Fruit fly (Drosophila melanogaster): ENCODE measurements around the gene CG4911.

Gene CG4911

dm6 chr3L:9032871-9033270 is 39.7 kb downstream of the CG4911 start (continued):
- TF ChIP-seq ham (GFP tag; IDR thresholded peaks at IDR 0.05) (no peak), Fer1 (GFP tag; optimal IDR thresholded peaks at IDR 0.05) (no peak), ara (GFP tag; IDR thresholded peaks at IDR 0.05) (no peak), CG4328 (GFP tag; optimal IDR thresholded peaks at IDR 0.05) (no peak), oc (tag; optimal IDR thresholded peaks at IDR 0.05) (no peak), Fer3 (tag; optimal IDR thresholded peaks at IDR 0.05) (no peak), crp (GFP tag; optimal IDR thresholded peaks at IDR 0.05) (no peak), CG10979 (tag; optimal IDR thresholded peaks at IDR 0.05) (peak; percentile 54), CG2678 (tag; optimal IDR thresholded peaks at IDR 0.05) (peak; percentile 35), D (optimal IDR thresholded peaks at IDR 0.05) (no peak), D (GFP tag; optimal IDR thresholded peaks at IDR 0.05) (peak; percentile 40), esg (GFP tag; conservative IDR thresholded peaks at IDR 0.05) (0 out of 2 replicates have a peak, but pooled peaks have one; percentile 17), CG11696 (GFP tag; IDR thresholded peaks at IDR 0.05) (no peak), lov (optimal IDR thresholded peaks at IDR 0.05) (no peak), lov (GFP tag; IDR thresholded peaks at IDR 0.05) (no peak), D19A (tag; optimal IDR thresholded peaks at IDR 0.05) (no peak), CTCF (GFP tag; optimal IDR thresholded peaks at IDR 0.05) (no peak), stwl (tag; optimal IDR thresholded peaks at IDR 0.05) (no peak), CG10543 (GFP tag; optimal IDR thresholded peaks at IDR 0.05) (no peak), prd (optimal IDR thresholded peaks at IDR 0.05) (no peak), prd (GFP tag; IDR thresholded peaks at IDR 0.05) (no peak), CG5245 (GFP tag; optimal IDR thresholded peaks at IDR 0.05) (no peak), Vsx1 (GFP tag; optimal IDR thresholded peaks at IDR 0.05) (no peak), CG3847 (GFP tag; IDR thresholded peaks at IDR 0.05) (no peak), row (GFP tag; IDR thresholded peaks at IDR 0.05) (peak; percentile 56), CG11504 (tag; optimal IDR thresholded peaks at IDR 0.05) (peak; percentile 60), Dek (tag; optimal IDR thresholded peaks at IDR 0.05) (no peak), Awh (GFP tag; IDR thresholded peaks at IDR 0.05) (no peak), ranshi (GFP tag; IDR thresholded peaks at IDR 0.05) (no peak), CG31388 (GFP tag; optimal IDR thresholded peaks at IDR 0.05) (no peak), CG10267 (tag; optimal IDR thresholded peaks at IDR 0.05) (peak; percentile 21), Hr51 (GFP tag; optimal IDR thresholded peaks at IDR 0.05) (peak in 1 of 2 experiments; percentile 42), crol (GFP tag; IDR thresholded peaks at IDR 0.05) (no peak), Antp (GFP tag; optimal IDR thresholded peaks at IDR 0.05) (no peak), br (optimal IDR thresholded peaks at IDR 0.05) (no peak), Sox102F (GFP tag; optimal IDR thresholded peaks at IDR 0.05) (peak; percentile 32), Blimp-1 (GFP tag; optimal IDR thresholded peaks at IDR 0.05) (peak; percentile 35), CG7357 (GFP tag; IDR thresholded peaks at IDR 0.05) (no peak), CG12391 (tag; optimal IDR thresholded peaks at IDR 0.05) (peak; percentile 38), CG14965 (GFP tag; optimal IDR thresholded peaks at IDR 0.05; ENCODE audit: borderline replicate concordance) (no peak), ERR (GFP tag; optimal IDR thresholded peaks at IDR 0.05) (no peak), sc (optimal IDR thresholded peaks at IDR 0.05) (no peak), sc (GFP tag; optimal IDR thresholded peaks at IDR 0.05) (peak; percentile 34), lola (GFP tag; optimal IDR thresholded peaks at IDR 0.05) (peak in 1 of 3 experiments; percentile 45), gce (GFP tag; IDR thresholded peaks at IDR 0.05) (no peak), mam (GFP tag; optimal IDR thresholded peaks at IDR 0.05) (no peak), H2.0 (GFP tag; IDR thresholded peaks at IDR 0.05) (no peak), CG17385 (GFP tag; optimal IDR thresholded peaks at IDR 0.05) (no peak), Deaf1 (tag; optimal IDR thresholded peaks at IDR 0.05) (no peak), Ssrp (tag; optimal IDR thresholded peaks at IDR 0.05) (peak; percentile 33), CG9876 (GFP tag; optimal IDR thresholded peaks at IDR 0.05) (no peak), gcm (GFP tag; optimal IDR thresholded peaks at IDR 0.05) (no peak), bowl (GFP tag; IDR thresholded peaks at IDR 0.05) (no peak)
